Fruit fly (Drosophila melanogaster) S2 (cell line): ENCODE data around the gene Nsun5.

Source experiments
- CG8478 ChIP-seq: fragments of >200 bp; optimal IDR thresholded peaks from 2 replicates; lab custom pipeline; 2018
- CTCF ChIP-seq, 2 experiments: fragments of >200 bp; optimal IDR thresholded peaks; 2 replicates each; lab custom pipeline; 2018

The Nsun5 gene

DNA sequence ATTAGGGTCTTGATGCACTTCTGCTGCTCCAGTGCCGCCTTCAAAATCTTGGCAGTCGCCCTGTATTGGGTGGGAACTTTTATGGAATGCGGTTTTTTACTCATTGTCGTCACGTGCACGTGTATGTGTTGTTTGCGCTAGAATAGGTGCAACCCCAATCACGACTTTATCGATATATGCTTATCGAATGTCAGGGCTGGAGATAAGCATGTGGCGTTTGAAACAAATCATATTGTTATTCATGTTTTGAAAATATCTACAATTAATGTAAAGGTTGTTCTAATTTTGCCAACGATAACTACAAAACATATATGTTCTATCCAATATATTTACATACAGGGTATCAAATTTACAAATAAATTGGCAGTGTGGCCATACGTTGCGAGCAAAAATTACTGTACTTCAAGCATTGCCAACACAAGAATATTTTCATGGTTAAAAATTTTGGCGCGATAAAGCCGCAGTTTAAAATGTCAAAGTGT is at the start of gene Nsun5, which contains the start of gene CG42359:
Gene Nsun5 (minus strand): TSS at position 166 of the 482 bp plus-strand sequence.
Gene CG42359 (minus strand): TSS at position 166 of the 482 bp plus-strand sequence.
- TF ChIP-seq CTCF (optimal IDR thresholded peaks at IDR 0.05; lab: Kevin White, UChicago) (peak in 1 of 2 experiments; percentile 14), CG8478 (lab: Kevin White, UChicago) (no peak)

DNA sequence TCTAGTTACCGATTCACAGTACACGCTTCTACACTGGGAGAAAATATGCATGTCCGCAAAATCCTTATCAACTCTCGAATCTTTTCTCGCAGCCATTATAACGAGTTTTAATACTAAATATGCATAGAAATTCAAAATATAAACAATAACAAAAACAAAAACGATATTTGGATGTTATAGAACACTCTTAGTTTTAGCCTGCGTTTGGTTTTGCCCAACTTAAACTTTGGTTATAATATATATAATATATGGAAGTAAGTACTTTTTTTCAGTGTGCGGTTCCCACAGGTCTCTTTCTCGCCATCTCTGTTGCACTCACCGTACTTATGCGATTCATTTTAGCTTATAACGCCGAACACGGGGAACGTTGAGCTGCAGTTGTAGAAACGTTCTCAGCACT is 49.7 kb upstream of the Nsun5 start, which contains the start of gene cry:
Gene cry (plus strand): TSS at position 377 of the 400 bp plus-strand sequence.
- TF ChIP-seq CG8478 (lab: Kevin White, UChicago) (no peak), CTCF (optimal IDR thresholded peaks at IDR 0.05; lab: Kevin White, UChicago) (no peak)

- TF ChIP-seq CTCF (optimal IDR thresholded peaks at IDR 0.05; lab: Kevin White, UChicago) (no peak), CG8478 (lab: Kevin White, UChicago) (no peak)
Observed at dm6 chr3R:19190020-19190419, 27.9 kb upstream of the Nsun5 start.

- TF ChIP-seq CTCF (optimal IDR thresholded peaks at IDR 0.05; lab: Kevin White, UChicago), result no peak
- TF ChIP-seq CG8478 (lab: Kevin White, UChicago), result no peak
Observed at dm6 chr3R:19187717-19188149, 25.6 kb upstream of the Nsun5 start.

DNA sequence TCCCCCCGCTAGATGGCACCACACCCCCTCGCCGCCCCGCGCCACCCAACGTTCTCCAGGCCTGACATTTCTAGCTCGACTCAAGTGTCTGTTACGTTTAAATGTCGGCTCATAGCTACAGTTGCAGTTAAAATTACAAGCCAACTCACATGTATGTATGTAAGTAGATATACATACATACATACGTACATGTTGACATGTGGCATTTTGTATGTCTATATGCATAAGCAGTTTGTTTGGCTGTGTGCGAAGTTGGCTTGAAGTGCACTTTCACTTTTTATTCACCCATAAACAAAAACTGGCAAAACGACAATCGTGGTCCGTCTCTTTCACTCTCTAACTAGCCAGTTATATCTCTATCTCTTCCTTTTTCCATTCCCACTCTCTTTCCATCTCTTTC is 20.7 kb upstream of the Nsun5 start:
- TF ChIP-seq CG8478 (lab: Kevin White, UChicago) (no peak), CTCF (optimal IDR thresholded peaks at IDR 0.05; lab: Kevin White, UChicago) (no peak)

DNA sequence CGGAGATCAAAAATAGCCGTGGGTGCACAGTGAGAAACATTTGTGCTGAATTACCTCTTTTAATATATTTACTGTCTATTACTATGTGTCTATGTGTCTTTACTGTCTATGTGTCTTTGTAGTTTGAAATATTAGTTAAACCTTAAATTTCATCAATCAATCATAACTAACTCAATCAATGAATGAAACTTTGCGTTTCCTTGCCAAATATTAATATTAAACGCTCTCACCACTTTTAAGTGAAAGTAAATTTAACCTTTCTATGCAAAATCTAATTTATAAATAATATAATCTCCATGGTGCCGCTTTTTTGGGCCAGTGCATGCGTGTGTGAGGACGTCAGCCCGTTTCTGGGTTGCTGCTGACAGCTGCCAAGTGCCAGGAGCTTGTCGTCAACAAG is 19.1 kb upstream of the Nsun5 start:
- TF ChIP-seq CG8478 (lab: Kevin White, UChicago) (no peak), CTCF (optimal IDR thresholded peaks at IDR 0.05; lab: Kevin White, UChicago) (no peak)

- peak in 1 of 2 experiments; percentile 12 for TF ChIP-seq CTCF (optimal IDR thresholded peaks at IDR 0.05; lab: Kevin White, UChicago)
- no peak for TF ChIP-seq CG8478 (lab: Kevin White, UChicago)
Observed at dm6 chr3R:19180263-19180893, 18.3 kb upstream of the Nsun5 start, which contains the start of the genes CG5555 and myd. Gene CG5555 (minus strand): TSS chr3R:19180538. Gene myd (plus strand): TSS chr3R:19180659.

DNA sequence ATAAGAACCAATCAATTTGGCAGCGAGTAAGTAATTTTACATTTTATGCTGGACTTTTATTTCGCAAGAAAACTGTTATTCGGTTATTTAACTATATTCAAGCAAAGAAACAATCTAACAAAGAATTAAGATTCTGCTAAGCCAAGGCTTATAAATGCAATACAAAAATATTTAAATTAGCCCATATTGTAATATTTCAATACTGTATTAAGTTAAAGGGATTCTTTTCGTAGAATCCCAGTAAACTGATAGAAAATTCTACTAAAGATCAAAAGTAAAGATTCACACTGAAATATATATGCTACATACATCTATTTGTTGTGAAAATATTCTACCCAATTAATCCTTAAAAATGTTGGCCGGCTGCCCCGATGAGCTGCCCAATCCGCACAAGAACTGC is 14.6 kb upstream of the Nsun5 start, which contains the start of gene CG14282:
Gene CG14282 (plus strand): TSS at position 301 of the 400 bp plus-strand sequence.
- TF ChIP-seq CG8478 (lab: Kevin White, UChicago), result no peak
- no peak for TF ChIP-seq CTCF (optimal IDR thresholded peaks at IDR 0.05; lab: Kevin White, UChicago)

DNA sequence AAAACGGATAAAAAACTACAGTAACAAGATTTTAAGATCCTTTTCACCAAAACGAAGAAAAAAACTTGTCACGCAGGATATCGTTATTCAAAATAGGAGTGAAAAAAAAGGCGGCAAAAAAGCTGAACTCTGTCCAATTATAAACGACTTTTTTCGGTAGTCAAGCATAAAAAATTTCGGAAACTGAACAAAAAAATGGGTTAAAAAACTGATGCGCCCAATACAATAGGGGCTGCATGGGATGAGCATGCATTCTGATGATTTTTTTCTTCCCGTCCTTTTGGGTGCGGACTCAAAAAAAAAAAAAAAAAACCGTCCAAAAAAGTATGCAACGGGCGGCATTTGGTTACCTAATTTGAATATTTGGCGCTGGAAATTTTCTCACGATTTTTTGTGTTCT is 12.4 kb upstream of the Nsun5 start:
- no peak for TF ChIP-seq CG8478 (lab: Kevin White, UChicago)
- no peak for TF ChIP-seq CTCF (optimal IDR thresholded peaks at IDR 0.05; lab: Kevin White, UChicago)

DNA sequence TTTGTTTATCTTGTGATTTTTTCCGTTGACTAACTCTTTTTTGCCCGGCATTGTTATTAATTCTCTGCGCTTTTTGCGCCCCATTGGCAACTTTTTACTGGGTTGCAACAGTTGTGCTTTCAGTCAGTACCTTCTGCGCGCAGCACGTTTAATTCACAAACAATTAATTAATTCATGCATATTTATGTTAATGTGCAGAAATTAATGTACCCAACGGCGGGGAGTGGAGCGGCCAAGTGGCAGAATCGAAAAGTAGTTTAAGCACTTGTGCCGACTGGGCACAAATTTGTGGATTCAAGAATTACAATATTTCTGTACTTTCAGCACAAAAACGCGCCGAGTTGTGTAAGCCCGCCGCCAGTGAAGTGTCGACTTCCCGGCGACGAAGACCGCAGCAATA is 5.4 kb upstream of the Nsun5 start:
- no peak for TF ChIP-seq CG8478 (lab: Kevin White, UChicago)
- no peak for TF ChIP-seq CTCF (optimal IDR thresholded peaks at IDR 0.05; lab: Kevin White, UChicago)

DNA sequence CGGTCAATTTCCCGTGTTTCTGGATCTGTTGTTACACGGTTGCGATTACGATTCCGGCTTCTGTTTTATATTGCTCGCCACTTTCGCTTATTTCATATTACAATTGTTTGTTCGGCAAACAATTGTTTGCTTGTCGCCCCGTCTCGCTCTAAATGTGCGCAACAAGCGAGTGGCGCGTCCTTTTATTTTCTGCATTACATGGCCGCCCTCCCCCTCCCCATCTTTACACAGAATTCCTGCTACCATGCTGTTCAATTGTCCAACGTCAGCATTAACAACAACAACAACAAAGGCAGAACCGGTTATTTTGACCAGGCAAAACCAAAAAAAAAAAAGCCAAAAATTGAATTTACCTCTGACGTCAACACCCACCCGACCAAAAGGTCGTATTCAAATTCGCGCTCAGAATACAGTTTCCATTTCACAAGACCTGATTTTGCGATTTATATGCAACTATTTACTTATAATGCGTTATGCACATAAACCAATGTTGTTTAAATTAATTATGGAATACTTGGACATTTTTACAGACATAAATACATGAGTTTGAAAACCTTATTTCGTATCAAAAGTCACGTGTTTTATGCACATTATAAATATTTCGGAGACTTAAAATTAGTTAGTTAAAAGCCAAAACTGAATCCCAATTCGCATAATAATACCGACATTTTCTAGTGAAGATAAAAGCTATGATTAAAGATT is 4.1 kb upstream of the Nsun5 start:
- TF ChIP-seq CTCF (optimal IDR thresholded peaks at IDR 0.05; lab: Kevin White, UChicago) (no peak), CG8478 (lab: Kevin White, UChicago) (no peak)

DNA sequence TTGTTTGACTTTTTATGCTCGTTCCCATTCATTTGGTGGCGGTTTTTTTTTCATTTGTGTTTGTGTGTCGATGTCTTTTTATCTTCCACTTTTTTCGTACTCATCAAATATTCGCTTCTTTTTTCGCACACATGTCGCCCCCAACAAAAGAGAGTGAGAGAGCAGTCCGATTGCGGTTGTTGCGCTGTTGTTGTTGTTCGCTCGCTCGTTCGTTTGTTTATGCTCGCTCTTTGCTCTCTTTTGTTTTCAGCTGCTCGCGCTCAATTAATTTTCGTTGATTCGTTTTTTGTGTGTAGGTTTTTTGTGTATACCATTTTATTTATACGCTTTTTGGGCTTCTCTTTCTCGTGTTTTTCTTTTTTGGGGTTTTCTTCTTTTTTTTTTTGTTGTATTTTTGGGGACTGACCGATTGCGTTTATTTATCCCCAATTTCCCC is 3.5 kb upstream of the Nsun5 start:
- TF ChIP-seq CTCF (optimal IDR thresholded peaks at IDR 0.05; lab: Kevin White, UChicago) (no peak), CG8478 (lab: Kevin White, UChicago) (no peak)

dm6 chr3R:19164873-19165456 is 2.9 kb upstream of the Nsun5 start:
- no peak for TF ChIP-seq CTCF (optimal IDR thresholded peaks at IDR 0.05; lab: Kevin White, UChicago)
- no peak for TF ChIP-seq CG8478 (lab: Kevin White, UChicago)

DNA sequence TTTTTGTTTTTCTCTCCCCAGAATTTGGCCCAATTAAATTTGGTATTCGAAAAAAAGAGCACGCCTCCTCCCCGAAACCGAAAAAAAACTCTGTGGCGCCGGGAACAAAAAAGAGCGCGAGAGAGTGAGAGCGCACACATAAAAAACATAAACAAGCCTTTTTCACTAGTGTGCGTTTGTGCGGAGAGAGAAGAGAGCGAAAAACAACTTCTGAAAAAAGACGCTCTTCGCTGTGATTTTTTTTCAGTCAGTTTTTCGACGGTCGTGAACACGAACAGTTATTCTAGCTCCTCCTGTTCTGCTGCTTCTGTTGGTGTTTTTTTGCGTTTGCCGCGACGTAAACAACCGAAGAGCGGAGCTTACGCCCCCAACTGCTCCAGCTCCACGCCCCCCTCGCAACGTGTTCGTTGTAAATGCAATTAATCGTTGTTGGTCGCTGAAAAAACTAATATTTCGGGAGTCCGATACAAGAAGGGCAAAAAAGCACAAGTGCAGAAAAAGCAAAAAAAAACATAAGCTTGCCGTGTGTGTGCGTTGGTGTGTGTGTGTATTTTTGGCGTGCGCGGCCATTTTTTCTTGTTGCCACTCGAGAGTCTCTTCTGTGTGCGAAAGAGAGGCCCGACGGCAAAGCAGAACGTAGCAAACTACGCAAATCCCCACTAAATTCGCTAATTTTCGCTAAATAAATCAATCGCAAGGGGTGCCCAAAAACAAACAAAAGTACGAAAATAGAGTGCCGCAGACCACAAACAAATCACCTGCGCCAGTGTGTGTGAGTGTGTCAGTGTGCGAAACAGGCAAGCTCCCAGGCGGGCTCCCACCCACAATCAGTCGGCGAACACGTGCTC is 2.1 kb upstream of the Nsun5 start, which contains the start of gene sqz:
Gene sqz (plus strand): TSS at position 240 of the 848 bp plus-strand sequence.
- TF ChIP-seq CTCF (optimal IDR thresholded peaks at IDR 0.05; lab: Kevin White, UChicago), result no peak
- no peak for TF ChIP-seq CG8478 (lab: Kevin White, UChicago)
